Worm (Caenorhabditis elegans) whole organism, young adult: ENCODE measurements around the gene ZK380.2.

Experiments used
- B0261.1 ChIP-seq: sonication (generic microtip); optimal IDR thresholded peaks from 2 replicates; lab custom pipeline; 2016; ENCODE audit warnings: mild to moderate bottlenecking, missing genetic modification characterization, moderate library complexity, missing compliant biosample characterization
- B0336.3 ChIP-seq: fragments of 200-800 bp; sonication (Bioruptor generic); IDR thresholded peaks from 2 replicates; pipeline ENCODE4 v1.3.6; 2022; ENCODE audit warnings: missing genetic modification characterization, missing compliant biosample characterization
- C06A6.2 ChIP-seq: fragments of 200-800 bp; sonication (Bioruptor generic); conservative IDR thresholded peaks from 2 replicates; pipeline ENCODE4 v1.3.6; 2022; ENCODE audit warnings: missing genetic modification characterization, missing compliant biosample characterization
- F10E7.11 ChIP-seq: sonication (generic microtip); optimal IDR thresholded peaks from 2 replicates; lab custom pipeline; 2017; ENCODE audit warnings: mild to moderate bottlenecking, missing genetic modification characterization, moderate library complexity, missing compliant biosample characterization
- F37B4.10 ChIP-seq: fragments of 200-800 bp; sonication (Bioruptor generic); IDR thresholded peaks from 2 replicates; pipeline ENCODE4 v1.3.6; 2022; ENCODE audit warnings: missing genetic modification characterization, missing compliant biosample characterization
- F52B5.7 ChIP-seq: sonication (generic microtip); optimal IDR thresholded peaks from 2 replicates; lab custom pipeline; 2016; ENCODE audit warnings: mild to moderate bottlenecking, missing genetic modification characterization, missing compliant biosample characterization
- F55B11.4 ChIP-seq: sonication (generic microtip); optimal IDR thresholded peaks from 2 replicates; lab custom pipeline; 2016; ENCODE audit warnings: missing compliant biosample characterization, missing genetic modification characterization, borderline replicate concordance; ENCODE audit not compliant: insufficient read depth
- Y53G8AR.9 ChIP-seq: fragments of 200-800 bp; sonication (Bioruptor generic); conservative IDR thresholded peaks from 2 replicates; pipeline ENCODE4 v1.3.6; 2022; ENCODE audit warnings: missing genetic modification reagents, missing genetic modification characterization, missing compliant biosample characterization
- Y95B8A.8 ChIP-seq: fragments of 200-800 bp; sonication (Bioruptor generic); IDR thresholded peaks from 2 replicates; pipeline ENCODE4 v1.3.6; 2022; ENCODE audit warnings: missing genetic modification reagents, missing genetic modification characterization, missing compliant biosample characterization
- ama-1 ChIP-seq, 3 experiments: fragments of 150-350 bp in 1 of 3; sonication (generic microtip) in 2 of 3; optimal IDR thresholded peaks; 2 replicates each; lab custom pipeline; 2014 to 2018; ENCODE audit warnings: missing biosample characterization in 2 of 3, missing genetic modification characterization in 2 of 3, missing genetic modification reagents in 2 of 3
- aptf-2 ChIP-seq: fragments of 200-800 bp; sonication (Bioruptor generic); conservative IDR thresholded peaks from 2 replicates; pipeline ENCODE4 v1.3.6; 2022; ENCODE audit warnings: missing genetic modification reagents, missing genetic modification characterization, missing compliant biosample characterization
- athp-1 ChIP-seq: sonication (generic microtip); optimal IDR thresholded peaks from 2 replicates; lab custom pipeline; 2017; ENCODE audit warnings: mild to moderate bottlenecking, missing genetic modification characterization, missing compliant biosample characterization
- ccch-3 ChIP-seq: fragments of 200-800 bp; sonication (Bioruptor generic); optimal IDR thresholded peaks from 2 replicates; lab custom pipeline; 2018; ENCODE audit warnings: mild to moderate bottlenecking, missing genetic modification characterization, missing compliant biosample characterization
- cebp-1 ChIP-seq, 2 experiments: fragments of 200-800 bp in 1 of 2; sonication (Bioruptor generic) in 1 of 2; sonication (generic microtip) in 1 of 2; IDR thresholded peaks in 1 of 2; optimal IDR thresholded peaks in 1 of 2; 2 replicates each; pipeline versions ENCODE4 v1.3.6 to Lab custom; 2017 to 2022; ENCODE audit warnings: missing compliant biosample characterization in 2 of 2, missing genetic modification characterization in 2 of 2, mild to moderate bottlenecking in 1 of 2, missing genetic modification reagents in 1 of 2, moderate library complexity in 1 of 2
- cebp-2 ChIP-seq: fragments of 200-800 bp; sonication (Bioruptor generic); IDR thresholded peaks from 2 replicates; pipeline ENCODE4 v1.3.6; 2022; ENCODE audit warnings: missing genetic modification characterization, missing compliant biosample characterization
- ceh-100 ChIP-seq: fragments of 200-800 bp; sonication (Bioruptor generic); IDR thresholded peaks from 2 replicates; pipeline ENCODE4 v1.3.6; 2022; ENCODE audit warnings: missing genetic modification reagents, missing genetic modification characterization, missing compliant biosample characterization
- ceh-27 ChIP-seq: fragments of 200-800 bp; sonication (Bioruptor generic); optimal IDR thresholded peaks from 2 replicates; lab custom pipeline; 2018; ENCODE audit warnings: mild to moderate bottlenecking, missing genetic modification characterization, moderate library complexity, missing compliant biosample characterization
- efl-1 ChIP-seq: fragments of 150-350 bp; optimal IDR thresholded peaks from 2 replicates; lab custom pipeline; 2014; ENCODE audit warnings: missing biosample characterization, missing genetic modification reagents, missing genetic modification characterization
- fkh-3 ChIP-seq: sonication (generic microtip); optimal IDR thresholded peaks from 2 replicates; lab custom pipeline; 2016; ENCODE audit warnings: mild to moderate bottlenecking, missing genetic modification characterization, missing compliant biosample characterization
- hmg-1.2 ChIP-seq: fragments of 200-800 bp; sonication (Bioruptor generic); IDR thresholded peaks from 2 replicates; pipeline ENCODE4 v1.3.6; 2022; ENCODE audit warnings: missing genetic modification reagents, missing genetic modification characterization, missing compliant biosample characterization
- hrde-1 ChIP-seq: sonication (generic microtip); optimal IDR thresholded peaks from 2 replicates; lab custom pipeline; 2016; ENCODE audit warnings: missing genetic modification characterization, mild to moderate bottlenecking, missing compliant biosample characterization, moderate library complexity, missing genotype, missing genetic modification reagents, borderline replicate concordance
- hsf-1 ChIP-seq: fragments of 200-800 bp; sonication (Bioruptor generic); IDR thresholded peaks from 2 replicates; pipeline ENCODE4 v1.3.6; 2022; ENCODE audit warnings: missing genetic modification reagents, missing genetic modification characterization, missing compliant biosample characterization
- lag-1 ChIP-seq: fragments of 200-800 bp; sonication (Bioruptor generic); IDR thresholded peaks from 2 replicates; pipeline ENCODE4 v1.3.6; 2022; ENCODE audit warnings: missing genetic modification reagents, missing genetic modification characterization, missing compliant biosample characterization
- let-526 ChIP-seq: fragments of 200-800 bp; sonication (Bioruptor generic); IDR thresholded peaks from 2 replicates; pipeline ENCODE4 v1.3.6; 2022; ENCODE audit warnings: missing genetic modification reagents, missing genetic modification characterization, missing compliant biosample characterization
- lin-26 ChIP-seq: fragments of 200-800 bp; sonication (Bioruptor generic); IDR thresholded peaks from 2 replicates; pipeline ENCODE4 v1.3.6; 2022; ENCODE audit warnings: missing genetic modification reagents, missing genetic modification characterization, missing compliant biosample characterization
- lin-54 ChIP-seq: fragments of 200-800 bp; sonication (Bioruptor generic); optimal IDR thresholded peaks from 2 replicates; lab custom pipeline; 2018; ENCODE audit warnings: mild to moderate bottlenecking, missing genetic modification characterization, missing compliant biosample characterization
- madf-8 ChIP-seq: fragments of 200-800 bp; sonication (Bioruptor generic); conservative IDR thresholded peaks from 2 replicates; pipeline ENCODE4 v1.3.6; 2022; ENCODE audit warnings: missing genetic modification reagents, missing genetic modification characterization, missing compliant biosample characterization
- mcd-1 ChIP-seq: fragments of 200-800 bp; sonication (Bioruptor generic); IDR thresholded peaks from 2 replicates; pipeline ENCODE4 v1.3.6; 2022; ENCODE audit warnings: missing genetic modification reagents, missing genetic modification characterization, missing compliant biosample characterization
- mel-28 ChIP-seq: sonication (generic microtip); optimal IDR thresholded peaks from 2 replicates; lab custom pipeline; 2016; ENCODE audit warnings: borderline replicate concordance, mild to moderate bottlenecking, missing genetic modification characterization, missing compliant biosample characterization
- mxl-1 ChIP-seq: sonication (generic microtip); optimal IDR thresholded peaks from 2 replicates; lab custom pipeline; 2016; ENCODE audit warnings: missing genetic modification characterization, missing compliant biosample characterization
- nfyb-1 ChIP-seq: fragments of 200-800 bp; sonication (Bioruptor generic); IDR thresholded peaks from 2 replicates; pipeline ENCODE4 v1.3.6; 2022; ENCODE audit warnings: missing genetic modification reagents, missing genetic modification characterization, missing compliant biosample characterization
- pha-4 ChIP-seq: fragments of 150-350 bp; sonication (generic microtip); optimal IDR thresholded peaks from 2 replicates; lab custom pipeline; 2014; ENCODE audit warnings: missing biosample characterization, missing genetic modification reagents, missing genetic modification characterization
- rec-8 ChIP-seq, 2 experiments: sonication (generic microtip); optimal IDR thresholded peaks; 2 replicates each; lab custom pipeline; 2016; ENCODE audit warnings: mild to moderate bottlenecking in 2 of 2, missing genetic modification characterization in 2 of 2, missing genetic modification reagents in 2 of 2, missing genotype in 2 of 2, missing biosample characterization in 1 of 2, missing compliant biosample characterization in 1 of 2, moderate library complexity in 1 of 2
- rpc-1 ChIP-seq, 2 experiments: fragments of 150-350 bp in 1 of 2; sonication (generic microtip) in 1 of 2; optimal IDR thresholded peaks; 2 replicates each; lab custom pipeline; 2014 to 2018; ENCODE audit warnings: missing biosample characterization in 1 of 2, missing genetic modification characterization in 1 of 2, missing genetic modification reagents in 1 of 2, missing genotype in 1 of 2
- sea-2 ChIP-seq: fragments of 200-800 bp; sonication (Bioruptor generic); IDR thresholded peaks from 2 replicates; pipeline ENCODE4 v1.3.6; 2022; ENCODE audit warnings: missing genetic modification characterization, missing compliant biosample characterization
- snpc-1.3 ChIP-seq: sonication (generic microtip); optimal IDR thresholded peaks from 2 replicates; lab custom pipeline; 2017; ENCODE audit warnings: missing genetic modification characterization, mild to moderate bottlenecking, missing compliant biosample characterization, antibody characterized with exemption, moderate library complexity, missing genotype, missing genetic modification reagents; ENCODE audit not compliant: insufficient read depth
- snpc-3.4 ChIP-seq: sonication (generic microtip); optimal IDR thresholded peaks from 2 replicates; lab custom pipeline; 2017; ENCODE audit warnings: missing genetic modification characterization, mild to moderate bottlenecking, missing compliant biosample characterization, antibody characterized with exemption, moderate library complexity, missing genotype, missing genetic modification reagents
- snpc-4 ChIP-seq, 5 experiments: fragments of 150-350 bp in 1 of 5; sonication (generic microtip) in 4 of 5; optimal IDR thresholded peaks; 2 replicates each; lab custom pipeline; 2014 to 2018; ENCODE audit warnings: missing genetic modification characterization in 5 of 5, missing biosample characterization in 3 of 5, antibody characterized with exemption in 2 of 5, mild to moderate bottlenecking in 2 of 5, missing compliant biosample characterization in 2 of 5, missing genotype in 2 of 5, moderate library complexity in 2 of 5, missing genetic modification reagents in 1 of 5
- tbx-9 ChIP-seq: sonication (generic microtip); optimal IDR thresholded peaks from 2 replicates; lab custom pipeline; 2016; ENCODE audit warnings: borderline replicate concordance, missing genetic modification characterization, inconsistent platforms, missing compliant biosample characterization
- unc-130 ChIP-seq: sonication (generic microtip); optimal IDR thresholded peaks from 2 replicates; lab custom pipeline; 2016; ENCODE audit warnings: missing genetic modification reagents, missing genetic modification characterization, missing compliant biosample characterization
- unc-62 ChIP-seq: fragments of 150-350 bp; optimal IDR thresholded peaks from 2 replicates; lab custom pipeline; 2014; ENCODE audit warnings: missing biosample characterization, missing genetic modification reagents, missing genetic modification characterization
- xnd-1 ChIP-seq: sonication (generic microtip); optimal IDR thresholded peaks from 2 replicates; lab custom pipeline; 2016; ENCODE audit warnings: missing genotype, missing genetic modification reagents, missing genetic modification characterization, missing compliant biosample characterization
- zim-3 ChIP-seq: sonication (generic microtip); optimal IDR thresholded peaks from 2 replicates; lab custom pipeline; 2017; ENCODE audit warnings: mild to moderate bottlenecking, missing genetic modification characterization, moderate library complexity, missing compliant biosample characterization
- ztf-26 ChIP-seq: sonication (generic microtip); optimal IDR thresholded peaks from 2 replicates; lab custom pipeline; 2017; ENCODE audit warnings: missing genetic modification characterization, missing compliant biosample characterization
- ztf-6 ChIP-seq: fragments of 200-800 bp; sonication (Bioruptor generic); IDR thresholded peaks from 2 replicates; pipeline ENCODE4 v1.3.6; 2022; ENCODE audit warnings: missing genetic modification reagents, missing genetic modification characterization, missing compliant biosample characterization

ZK380.2 gene

ce11 chrX:1627013-1627412 is 4.3 kb upstream of the ZK380.2 start (continued):
- TF ChIP-seq zim-3 (tag; lab: Kevin White, UChicago) (peak; percentile 50), rpc-1 (optimal IDR thresholded peaks at IDR 0.05; lab: Kevin White, UChicago) (peak; percentile 10), rpc-1 (tag; optimal IDR thresholded peaks at IDR 0.05; lab: Kevin White, UChicago) (no peak), hrde-1 (tag; lab: Kevin White, UChicago) (no peak), unc-62 (no peak), Y95B8A.8 (GFP tag; lab: Robert Waterston, UW) (peak; percentile 54; the same call in 1 of the 2 replicates), madf-8 (GFP tag; lab: Robert Waterston, UW) (no peak), F10E7.11 (tag; lab: Kevin White, UChicago) (peak; percentile 96), mel-28 (tag; lab: Kevin White, UChicago) (peak; percentile 58), unc-130 (GFP tag; lab: Kevin White, UChicago) (peak; percentile 0), tbx-9 (tag; lab: Kevin White, UChicago) (no peak), F37B4.10 (GFP tag; lab: Robert Waterston, UW) (0 out of 2 replicates have a peak, but pooled peaks have one; percentile 51), xnd-1 (no peak), rec-8 (tag; optimal IDR thresholded peaks at IDR 0.05; lab: Kevin White, UChicago) (peak in 1 of 2 experiments; percentile 44), hsf-1 (no peak), B0261.1 (tag; lab: Kevin White, UChicago) (peak; percentile 59), snpc-4 (GFP tag; optimal IDR thresholded peaks at IDR 0.05; lab: Kevin White, UChicago) (peak; percentile 10), snpc-4 (tag; optimal IDR thresholded peaks at IDR 0.05; lab: Kevin White, UChicago) (peak; percentile 51 to 79 (median 74)), lin-26 (GFP tag; lab: Robert Waterston, UW) (peak; percentile 80), snpc-3.4 (tag; lab: Kevin White, UChicago) (peak; percentile 27), pha-4 (tag; lab: Kevin White, UChicago) (peak; percentile 93), aptf-2 (no peak), mcd-1 (GFP tag; lab: Robert Waterston, UW) (peak; percentile 87), F52B5.7 (tag; lab: Kevin White, UChicago) (peak; percentile 84), ceh-100 (GFP tag; lab: Robert Waterston, UW) (peak; percentile 61), lin-54 (GFP tag; lab: Kevin White, UChicago) (peak; percentile 90), athp-1 (peak; percentile 72), ztf-26 (peak; percentile 99), Y53G8AR.9 (GFP tag; lab: Robert Waterston, UW) (peak; percentile 98), mxl-1 (tag; lab: Kevin White, UChicago) (peak; percentile 17), efl-1 (no peak), ceh-27 (GFP tag; lab: Kevin White, UChicago) (peak; percentile 98), cebp-2 (GFP tag; lab: Robert Waterston, UW) (peak; percentile 98), fkh-3 (tag; lab: Kevin White, UChicago) (no peak), let-526 (GFP tag; lab: Robert Waterston, UW) (peak; percentile 95), hmg-1.2 (GFP tag; lab: Robert Waterston, UW) (peak; percentile 86), B0336.3 (GFP tag; lab: Robert Waterston, UW) (peak; percentile 99), sea-2 (no peak), C06A6.2 (GFP tag; lab: Robert Waterston, UW) (peak; percentile 93), nfyb-1 (GFP tag; lab: Robert Waterston, UW) (peak; percentile 97), ztf-6 (GFP tag; lab: Robert Waterston, UW) (peak; percentile 86; the same call in 1 of the 2 replicates), F55B11.4 (tag; lab: Kevin White, UChicago) (no peak), lag-1 (GFP tag; lab: Robert Waterston, UW) (peak; percentile 91; the same call in 1 of the 2 replicates), cebp-1 (GFP tag; IDR thresholded peaks at IDR 0.05; lab: Robert Waterston, UW) (peak; percentile 49), cebp-1 (tag; optimal IDR thresholded peaks at IDR 0.05; lab: Kevin White, UChicago) (peak; percentile 97), ama-1 (optimal IDR thresholded peaks at IDR 0.05; lab: Kevin White, UChicago) (no peak), ama-1 (GFP tag; optimal IDR thresholded peaks at IDR 0.05; lab: Kevin White, UChicago) (peak in 1 of 2 experiments; percentile 78), ccch-3 (GFP tag; lab: Kevin White, UChicago) (peak; percentile 89), snpc-1.3 (tag; lab: Kevin White, UChicago) (peak; percentile 56)
